Fruit fly (Drosophila melanogaster): ENCODE data around the gene Brr2.

The Brr2 gene

dm6 chr3L:15940823-15941222, 26.8 kb downstream of the Brr2 start (continued):
- TF ChIP-seq CG6272 (GFP tag; IDR thresholded peaks at IDR 0.05) = no peak
- no peak for TF ChIP-seq Usf (GFP tag; optimal IDR thresholded peaks at IDR 0.05)
- 0 out of 3 replicates have a peak, but pooled peaks have one; percentile 40 for TF ChIP-seq CG11456 (GFP tag; IDR thresholded peaks at IDR 0.05)
- peak; percentile 44 for TF ChIP-seq CG18476 (GFP tag; optimal IDR thresholded peaks at IDR 0.05)
- TF ChIP-seq Hr51 (GFP tag; optimal IDR thresholded peaks at IDR 0.05) = peak in 1 of 2 experiments; percentile 70
- TF ChIP-seq pho (GFP tag; optimal IDR thresholded peaks at IDR 0.05) = no peak
- no peak for TF ChIP-seq CG4854 (GFP tag; optimal IDR thresholded peaks at IDR 0.05)
- no peak for TF ChIP-seq CG15479 (GFP tag; optimal IDR thresholded peaks at IDR 0.05)
- TF ChIP-seq Kr (GFP tag; optimal IDR thresholded peaks at IDR 0.05) = no peak
- no peak for TF ChIP-seq CG17912 (GFP tag; optimal IDR thresholded peaks at IDR 0.05)
- no peak for TF ChIP-seq CG13296 (GFP tag; optimal IDR thresholded peaks at IDR 0.05)
- no peak for TF ChIP-seq HLH4C (GFP tag; IDR thresholded peaks at IDR 0.05; ENCODE audit: partially characterized antibody)
- no peak for TF ChIP-seq CTCF (GFP tag; optimal IDR thresholded peaks at IDR 0.05)
- TF ChIP-seq Vsx1 (GFP tag; optimal IDR thresholded peaks at IDR 0.05) = no peak
- no peak for TF ChIP-seq wek (GFP tag; optimal IDR thresholded peaks at IDR 0.05)
- no peak for TF ChIP-seq CG11398 (GFP tag; optimal IDR thresholded peaks at IDR 0.05)
- no peak for TF ChIP-seq Mad (GFP tag; optimal IDR thresholded peaks at IDR 0.05)
- TF ChIP-seq CG6765 (GFP tag; optimal IDR thresholded peaks at IDR 0.05) = no peak
- TF ChIP-seq Dp (GFP tag; optimal IDR thresholded peaks at IDR 0.05) = no peak
- TF ChIP-seq CG2199 (GFP tag; IDR thresholded peaks at IDR 0.05) = no peak
- TF ChIP-seq lab (GFP tag; optimal IDR thresholded peaks at IDR 0.05) = peak; percentile 53
- peak; percentile 69 for TF ChIP-seq ara (GFP tag; IDR thresholded peaks at IDR 0.05)
- TF ChIP-seq CG13775 (GFP tag; optimal IDR thresholded peaks at IDR 0.05) = no peak
- TF ChIP-seq zf30C (GFP tag; optimal IDR thresholded peaks at IDR 0.05) = no peak
- TF ChIP-seq CkIIα-i1 (GFP tag; IDR thresholded peaks at IDR 0.05) = peak; percentile 47; the same call in 1 of the 2 replicates
- TF ChIP-seq sob (GFP tag; IDR thresholded peaks at IDR 0.05) = no peak
- no peak for TF ChIP-seq schlank (tag; optimal IDR thresholded peaks at IDR 0.05)
- TF ChIP-seq Mes4 (GFP tag; optimal IDR thresholded peaks at IDR 0.05) = peak; percentile 35
- no peak for TF ChIP-seq Antp (GFP tag; optimal IDR thresholded peaks at IDR 0.05)
- TF ChIP-seq CG12744 (GFP tag; optimal IDR thresholded peaks at IDR 0.05) = no peak
- peak; percentile 75 for TF ChIP-seq CG14441 (GFP tag; IDR thresholded peaks at IDR 0.05)
- TF ChIP-seq Dref (GFP tag; IDR thresholded peaks at IDR 0.05) = no peak
- TF ChIP-seq CG12071 (GFP tag; optimal IDR thresholded peaks at IDR 0.05) = no peak
- no peak for TF ChIP-seq Dip2 (GFP tag; IDR thresholded peaks at IDR 0.05)
- TF ChIP-seq CG3065 (GFP tag; optimal IDR thresholded peaks at IDR 0.05) = no peak
- TF ChIP-seq gro (GFP tag; optimal IDR thresholded peaks at IDR 0.05) = no peak
- TF ChIP-seq ash1 (GFP tag; optimal IDR thresholded peaks at IDR 0.05) = no peak
- peak; percentile 62 for TF ChIP-seq CG6254 (GFP tag; optimal IDR thresholded peaks at IDR 0.05)
- TF ChIP-seq CG8478 (optimal IDR thresholded peaks at IDR 0.05) = no peak
- peak; percentile 45 for TF ChIP-seq NfI (GFP tag; optimal IDR thresholded peaks at IDR 0.05)
- TF ChIP-seq CG31441 (GFP tag; IDR thresholded peaks at IDR 0.05) = peak; percentile 75
- no peak for TF ChIP-seq Elba2 (GFP tag; optimal IDR thresholded peaks at IDR 0.05)
- no peak for TF ChIP-seq tll (GFP tag; optimal IDR thresholded peaks at IDR 0.05)
- peak; percentile 73 for TF ChIP-seq fd96Cb (tag; optimal IDR thresholded peaks at IDR 0.05)
- TF ChIP-seq CG12769 (tag; optimal IDR thresholded peaks at IDR 0.05) = peak; percentile 8
- TF ChIP-seq h (optimal IDR thresholded peaks at IDR 0.05) = no peak
- peak; percentile 66 for TF ChIP-seq CG15269 (tag; optimal IDR thresholded peaks at IDR 0.05)
- peak; percentile 93 for TF ChIP-seq sens (GFP tag)
- TF ChIP-seq CG13424 (tag; optimal IDR thresholded peaks at IDR 0.05) = peak; percentile 80
- TF ChIP-seq pum (GFP tag; optimal IDR thresholded peaks at IDR 0.05) = peak; percentile 17
- 0 out of 2 replicates have a peak, but pooled peaks have one; percentile 35 for TF ChIP-seq gsb (GFP tag; IDR thresholded peaks at IDR 0.05)
- no peak for TF ChIP-seq TFAM (GFP tag; optimal IDR thresholded peaks at IDR 0.05)
- peak; percentile 52; the same call in 1 of the 2 replicates for TF ChIP-seq ap (GFP tag; IDR thresholded peaks at IDR 0.05)
